Fruit fly (Drosophila melanogaster) whole organism, embryonic: ENCODE results near the gene MTF-1.

Experiments used
- Ada2b ChIP-seq: fragments of 200-800 bp; sonication (Bioruptor generic); IDR thresholded peaks from 2 replicates; pipeline ENCODE4 v1.3.6; 2022; ENCODE audit warnings: missing biosample characterization, missing genetic modification characterization
- Adf1 ChIP-seq: fragments of 200-800 bp; sonication (Bioruptor generic); IDR thresholded peaks from 2 replicates; pipeline ENCODE4 v1.3.6; 2022; ENCODE audit warnings: missing biosample characterization, missing genetic modification characterization
- Asciz ChIP-seq: fragments of 200-800 bp; sonication (Bioruptor generic); optimal IDR thresholded peaks from 2 replicates; lab custom pipeline; 2017; ENCODE audit warnings: missing biosample characterization, mild to moderate bottlenecking, missing genetic modification characterization, missing genetic modification reagents
- Atf-2 ChIP-seq: fragments of 200-800 bp; sonication (Bioruptor generic); optimal IDR thresholded peaks from 2 replicates; lab custom pipeline; 2016; ENCODE audit warnings: missing biosample characterization, missing genetic modification characterization
- C15 ChIP-seq: fragments of 200-800 bp; sonication (Bioruptor generic); IDR thresholded peaks from 3 replicates; pipeline ENCODE4 v1.3.6; 2022; ENCODE audit warnings: missing biosample characterization, missing genetic modification characterization
- CG10267 ChIP-seq: fragments of 200-800 bp; sonication (Bioruptor generic); optimal IDR thresholded peaks from 2 replicates; lab custom pipeline; 2018; ENCODE audit warnings: missing biosample characterization, mild to moderate bottlenecking, missing genetic modification characterization, moderate library complexity
- CG10431 ChIP-seq: fragments of 200-800 bp; sonication (Bioruptor generic); optimal IDR thresholded peaks from 3 replicates; lab custom pipeline; 2018; ENCODE audit warnings: missing biosample characterization, mild to moderate bottlenecking, missing genetic modification characterization
- CG10959 ChIP-seq: fragments of 200-800 bp; sonication (Bioruptor generic); IDR thresholded peaks from 2 replicates; pipeline ENCODE4 v1.3.6; 2022; ENCODE audit warnings: missing biosample characterization, missing genetic modification characterization
- CG11247 ChIP-seq: fragments of 200-800 bp; sonication (Bioruptor generic); IDR thresholded peaks from 2 replicates; pipeline ENCODE4 v1.3.6; 2022; ENCODE audit warnings: missing biosample characterization, missing genetic modification characterization
- CG12155 ChIP-seq: fragments of 200-800 bp; sonication (Bioruptor generic); optimal IDR thresholded peaks from 3 replicates; lab custom pipeline; 2016; ENCODE audit warnings: missing biosample characterization, missing genetic modification characterization
- CG12299 ChIP-seq: fragments of 200-800 bp; sonication (Bioruptor generic); optimal IDR thresholded peaks from 2 replicates; lab custom pipeline; 2018; ENCODE audit warnings: missing biosample characterization, mild to moderate bottlenecking, missing genetic modification characterization
- CG14710 ChIP-seq: fragments of 200-800 bp; sonication (Bioruptor generic); optimal IDR thresholded peaks from 3 replicates; lab custom pipeline; 2019; ENCODE audit warnings: missing biosample characterization, mild to moderate bottlenecking, missing genetic modification characterization, moderate library complexity
- CG15514 ChIP-seq: fragments of 200-800 bp; sonication (Bioruptor generic); optimal IDR thresholded peaks from 3 replicates; lab custom pipeline; 2017; ENCODE audit warnings: missing biosample characterization, missing genetic modification characterization, mild to moderate bottlenecking, moderate library complexity, missing genetic modification reagents
- CG2120 ChIP-seq: fragments of 200-800 bp; sonication (Bioruptor generic); optimal IDR thresholded peaks from 3 replicates; lab custom pipeline; 2016; ENCODE audit warnings: missing biosample characterization, missing genetic modification characterization
- CG2129 ChIP-seq: fragments of 200-800 bp; sonication (Bioruptor generic); IDR thresholded peaks from 2 replicates; pipeline ENCODE4 v1.3.6; 2022; ENCODE audit warnings: missing biosample characterization, missing genetic modification characterization; ENCODE audit not compliant: partially characterized antibody
- CG31365 ChIP-seq: fragments of 200-800 bp; sonication (Bioruptor generic); optimal IDR thresholded peaks from 2 replicates; lab custom pipeline; 2018; ENCODE audit warnings: missing biosample characterization, mild to moderate bottlenecking, missing genetic modification characterization
- CG34422 ChIP-seq: fragments of 200-800 bp; sonication (Bioruptor generic); IDR thresholded peaks from 3 replicates; pipeline ENCODE4 v1.3.6; 2022; ENCODE audit warnings: missing biosample characterization, missing genetic modification characterization
- CG6813 ChIP-seq: fragments of 200-800 bp; sonication (Bioruptor generic); optimal IDR thresholded peaks from 2 replicates; lab custom pipeline; 2017; ENCODE audit warnings: missing biosample characterization, missing genetic modification characterization, mild to moderate bottlenecking, moderate library complexity, missing genetic modification reagents
- CG8359 ChIP-seq: fragments of 200-800 bp; sonication (Bioruptor generic); optimal IDR thresholded peaks from 2 replicates; lab custom pipeline; 2017; ENCODE audit warnings: missing biosample characterization, mild to moderate bottlenecking, missing genetic modification characterization, borderline replicate concordance
- CG9727 ChIP-seq: fragments of 200-800 bp; sonication (Bioruptor generic); optimal IDR thresholded peaks from 3 replicates; lab custom pipeline; 2017; ENCODE audit warnings: missing biosample characterization, mild to moderate bottlenecking, missing genetic modification characterization
- CTCF ChIP-seq: fragments of 200-800 bp; sonication (Bioruptor generic); optimal IDR thresholded peaks from 2 replicates; lab custom pipeline; 2017; ENCODE audit warnings: missing biosample characterization, mild to moderate bottlenecking, missing genetic modification characterization, moderate library complexity
- CrebB ChIP-seq: fragments of 200-800 bp; sonication (Bioruptor generic); optimal IDR thresholded peaks from 3 replicates; lab custom pipeline; 2018; ENCODE audit warnings: missing biosample characterization, mild to moderate bottlenecking, missing genetic modification characterization
- Dref ChIP-seq: fragments of 200-800 bp; sonication (Bioruptor generic); IDR thresholded peaks from 2 replicates; pipeline ENCODE4 v1.3.6; 2022; ENCODE audit warnings: missing biosample characterization, missing genetic modification characterization
- Gug ChIP-seq: fragments of 200-800 bp; sonication (Bioruptor generic); IDR thresholded peaks from 4 replicates; pipeline ENCODE4 v1.3.6; 2022; ENCODE audit warnings: missing biosample characterization, missing genetic modification characterization
- H15 ChIP-seq: fragments of 200-800 bp; sonication (Bioruptor generic); IDR thresholded peaks from 3 replicates; pipeline ENCODE4 v1.3.6; 2022; ENCODE audit warnings: missing biosample characterization, missing genetic modification characterization
- H2.0 ChIP-seq: fragments of 200-800 bp; sonication (Bioruptor generic); IDR thresholded peaks from 2 replicates; pipeline ENCODE4 v1.3.6; 2022; ENCODE audit warnings: missing biosample characterization, missing genetic modification characterization
- Nf-YB ChIP-seq: fragments of 200-800 bp; sonication (Bioruptor generic); optimal IDR thresholded peaks from 3 replicates; lab custom pipeline; 2019; ENCODE audit warnings: missing biosample characterization, mild to moderate bottlenecking, missing genetic modification characterization, moderate library complexity
- Sry-β ChIP-seq: fragments of 200-800 bp; sonication (Bioruptor generic); optimal IDR thresholded peaks from 2 replicates; lab custom pipeline; 2018; ENCODE audit warnings: missing biosample characterization, mild to moderate bottlenecking, missing genetic modification characterization, moderate library complexity
- Stat92E ChIP-seq, 3 experiments: fragments of >200 bp in 2 of 3; fragments of 200-800 bp in 1 of 3; sonication (Bioruptor generic) in 1 of 3; optimal IDR thresholded peaks; 2 replicates each; lab custom pipeline; 2017 to 2019; ENCODE audit warnings: missing biosample characterization in 3 of 3, missing genetic modification characterization in 3 of 3, mild to moderate bottlenecking in 1 of 3, moderate library complexity in 1 of 3
- Trl ChIP-seq, 3 experiments: fragments of >200 bp in 2 of 3; fragments of 200-800 bp in 1 of 3; sonication (Bioruptor generic) in 1 of 3; optimal IDR thresholded peaks; 2 replicates in 1 of 3; 3 replicates in 2 of 3; lab custom pipeline; 2016 to 2017; ENCODE audit warnings: missing biosample characterization in 1 of 3, missing genetic modification characterization in 1 of 3
- ap ChIP-seq: fragments of 200-800 bp; sonication (Bioruptor generic); IDR thresholded peaks from 2 replicates; pipeline ENCODE4 v1.3.6; 2022; ENCODE audit warnings: missing biosample characterization, missing genetic modification characterization
- ash1 ChIP-seq: fragments of 200-800 bp; sonication (Bioruptor generic); optimal IDR thresholded peaks from 2 replicates; lab custom pipeline; 2018; ENCODE audit warnings: missing biosample characterization, mild to moderate bottlenecking, missing genetic modification characterization
- bab2 ChIP-seq: fragments of 200-800 bp; sonication (Bioruptor generic); optimal IDR thresholded peaks from 2 replicates; lab custom pipeline; 2016; ENCODE audit warnings: missing biosample characterization, missing genetic modification characterization
- bsh ChIP-seq, 2 experiments: fragments of 200-800 bp; sonication (Bioruptor generic); optimal IDR thresholded peaks; 2 replicates each; lab custom pipeline; 2017 to 2018; ENCODE audit warnings: mild to moderate bottlenecking in 2 of 2, missing biosample characterization in 2 of 2, missing genetic modification characterization in 2 of 2, moderate library complexity in 1 of 2
- cad ChIP-seq: fragments of >200 bp; optimal IDR thresholded peaks from 2 replicates; lab custom pipeline; 2017; ENCODE audit warnings: missing biosample characterization, missing genetic modification characterization
- chn ChIP-seq: fragments of 200-800 bp; sonication (Bioruptor generic); optimal IDR thresholded peaks from 2 replicates; lab custom pipeline; 2016; ENCODE audit warnings: missing biosample characterization, missing genetic modification characterization
- crp ChIP-seq, 2 experiments: fragments of 200-800 bp; sonication (Bioruptor generic); optimal IDR thresholded peaks; 2 replicates in 1 of 2; 3 replicates in 1 of 2; lab custom pipeline; 2017; ENCODE audit warnings: missing biosample characterization in 2 of 2, missing genetic modification characterization in 2 of 2, mild to moderate bottlenecking in 1 of 2, moderate library complexity in 1 of 2
- da ChIP-seq: fragments of 200-800 bp; sonication (Bioruptor generic); optimal IDR thresholded peaks from 2 replicates; lab custom pipeline; 2016; ENCODE audit warnings: missing biosample characterization, missing genetic modification characterization
- dmrt99B ChIP-seq: fragments of 200-800 bp; sonication (Bioruptor generic); optimal IDR thresholded peaks from 2 replicates; lab custom pipeline; 2018; ENCODE audit warnings: missing biosample characterization, mild to moderate bottlenecking, missing genetic modification characterization, moderate library complexity
- en ChIP-seq: fragments of 200-800 bp; sonication (Bioruptor generic); optimal IDR thresholded peaks from 2 replicates; lab custom pipeline; 2016; ENCODE audit warnings: missing biosample characterization, missing genetic modification characterization
- eyg ChIP-seq: fragments of 200-800 bp; sonication (Bioruptor generic); optimal IDR thresholded peaks from 3 replicates; lab custom pipeline; 2016; ENCODE audit warnings: missing biosample characterization, missing genetic modification characterization
- fu2 ChIP-seq: fragments of 200-800 bp; sonication (Bioruptor generic); optimal IDR thresholded peaks from 2 replicates; lab custom pipeline; 2016; ENCODE audit warnings: missing biosample characterization, missing genetic modification characterization
- inv ChIP-seq: fragments of 200-800 bp; sonication (Bioruptor generic); IDR thresholded peaks from 2 replicates; pipeline ENCODE4 v1.3.6; 2022; ENCODE audit warnings: missing biosample characterization, missing genetic modification characterization; ENCODE audit not compliant: partially characterized antibody
- odd ChIP-seq: fragments of 200-800 bp; sonication (Bioruptor generic); optimal IDR thresholded peaks from 2 replicates; lab custom pipeline; 2017; ENCODE audit warnings: missing biosample characterization, mild to moderate bottlenecking, missing genetic modification characterization
- pan ChIP-seq, 4 experiments: fragments of >200 bp in 3 of 4; fragments of 200-800 bp in 1 of 4; sonication (Bioruptor generic) in 1 of 4; optimal IDR thresholded peaks in 3 of 4; IDR thresholded peaks in 1 of 4; 2 replicates each; pipeline versions ENCODE4 v1.3.6 to Lab custom; 2017 to 2022; ENCODE audit warnings: missing biosample characterization in 2 of 4, missing genetic modification characterization in 2 of 4, mixed read lengths in 1 of 4
- pfk ChIP-seq: fragments of 200-800 bp; sonication (Bioruptor generic); optimal IDR thresholded peaks from 2 replicates; lab custom pipeline; 2018; ENCODE audit warnings: missing biosample characterization, mild to moderate bottlenecking, missing genetic modification characterization, moderate library complexity
- run ChIP-seq: fragments of 200-800 bp; sonication (Bioruptor generic); optimal IDR thresholded peaks from 3 replicates; lab custom pipeline; 2018; ENCODE audit warnings: missing biosample characterization, mild to moderate bottlenecking, missing genetic modification characterization
- shn ChIP-seq: fragments of 200-800 bp; sonication (Bioruptor generic); optimal IDR thresholded peaks from 3 replicates; lab custom pipeline; 2016; ENCODE audit warnings: missing biosample characterization, missing genetic modification characterization
- vvl ChIP-seq: fragments of 200-800 bp; sonication (Bioruptor generic); IDR thresholded peaks from 2 replicates; pipeline ENCODE4 v1.3.6; 2022; ENCODE audit warnings: missing biosample characterization, missing genetic modification characterization

MTF-1 gene

DNA sequence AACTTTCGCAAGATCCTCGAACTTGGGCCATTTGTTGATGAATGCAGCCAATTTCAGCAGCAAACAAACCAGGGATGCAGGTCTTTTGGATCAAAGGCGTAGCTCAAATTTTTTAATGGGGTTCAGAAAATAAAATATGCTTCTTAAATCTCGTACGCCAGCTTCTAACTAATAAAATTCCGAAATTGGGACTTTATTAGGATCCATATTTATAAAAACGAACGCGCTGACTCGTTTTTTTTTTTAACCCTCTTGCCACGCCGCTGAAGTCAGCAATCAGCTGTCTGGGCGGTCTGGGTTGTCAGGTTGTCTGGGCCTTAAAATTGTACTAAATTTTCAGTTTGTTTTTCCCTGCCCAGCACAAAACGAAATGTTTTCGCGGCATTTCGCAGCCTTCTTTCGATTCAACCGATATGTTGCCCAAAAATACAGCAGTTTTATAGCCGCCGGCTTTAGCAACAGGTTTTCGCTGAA is 27.5 kb downstream of the MTF-1 start, which contains the start of gene CG3437 (continued):
- TF ChIP-seq CG31365 (tag; lab: Kevin White, UChicago) (peak; percentile 93), Gug (GFP tag; lab: Robert Waterston, UW) (peak; percentile 99), H2.0 (GFP tag; lab: Robert Waterston, UW) (peak; percentile 99), Ada2b (peak; percentile 99), CG10267 (tag; lab: Kevin White, UChicago) (peak; percentile 94), ap (peak; percentile 99), H15 (GFP tag; lab: Robert Waterston, UW) (peak; percentile 100), bab2 (peak; percentile 99), da (GFP tag; lab: Kevin White, UChicago) (peak; percentile 95), CG10431 (peak; percentile 95), shn (GFP tag; lab: Kevin White, UChicago) (peak; percentile 98), CrebB (tag; lab: Kevin White, UChicago) (peak; percentile 98), Sry-β (peak; percentile 74), fu2 (GFP tag; lab: Kevin White, UChicago) (peak; percentile 98), Adf1 (GFP tag; lab: Robert Waterston, UW) (peak; percentile 90), Stat92E (GFP tag; optimal IDR thresholded peaks at IDR 0.05; lab: Kevin White, UChicago) (peak in 1 of 3 experiments; percentile 91), bsh (GFP tag; optimal IDR thresholded peaks at IDR 0.05; lab: Kevin White, UChicago) (peak; percentile 98 to 99), Nf-YB (GFP tag; lab: Kevin White, UChicago) (peak; percentile 87), cad (GFP tag; lab: Kevin White, UChicago) (no peak), dmrt99B (tag; lab: Kevin White, UChicago) (peak; percentile 98), vvl (GFP tag; lab: Robert Waterston, UW) (peak; percentile 100), C15 (GFP tag; lab: Robert Waterston, UW) (peak; percentile 98), pfk (peak; percentile 79), Asciz (GFP tag; lab: Kevin White, UChicago) (peak; percentile 98), CG34422 (GFP tag; lab: Robert Waterston, UW) (peak; percentile 100), CG2120 (GFP tag; lab: Kevin White, UChicago) (peak; percentile 99), run (tag; lab: Kevin White, UChicago) (peak; percentile 94), CG12155 (GFP tag; lab: Kevin White, UChicago) (peak; percentile 98), chn (GFP tag; lab: Kevin White, UChicago) (peak; percentile 99), odd (GFP tag; lab: Kevin White, UChicago) (peak; percentile 98), pan (optimal IDR thresholded peaks at IDR 0.05; lab: Kevin White, UChicago) (no peak), pan (GFP tag; optimal IDR thresholded peaks at IDR 0.05 in 1 of 2, IDR thresholded peaks at IDR 0.05 in 1 of 2) (peak in 1 of 2 experiments; percentile 99), CG15514 (peak; percentile 95), Trl (optimal IDR thresholded peaks at IDR 0.05; lab: Kevin White, UChicago) (no peak), Trl (GFP tag; optimal IDR thresholded peaks at IDR 0.05; lab: Kevin White, UChicago) (peak; percentile 99), CG14710 (tag; lab: Kevin White, UChicago) (peak; percentile 98), CG12299 (peak; percentile 97), en (peak; percentile 98), eyg (peak; percentile 98), CG11247 (GFP tag; lab: Robert Waterston, UW) (peak; percentile 99), CG8359 (GFP tag; lab: Kevin White, UChicago) (peak; percentile 94), Atf-2 (GFP tag; lab: Kevin White, UChicago) (peak; percentile 98), inv (GFP tag; lab: Robert Waterston, UW) (0 out of 2 replicates have a peak, but pooled peaks have one; percentile 21), CG2129 (GFP tag; lab: Robert Waterston, UW) (0 out of 2 replicates have a peak, but pooled peaks have one; percentile 11), CTCF (GFP tag; lab: Kevin White, UChicago) (peak; percentile 76), Dref (GFP tag; lab: Robert Waterston, UW) (peak; percentile 51), CG6813 (GFP tag; lab: Kevin White, UChicago) (peak; percentile 99), ash1 (peak; percentile 96), CG10959 (peak; percentile 99), crp (GFP tag; optimal IDR thresholded peaks at IDR 0.05; lab: Kevin White, UChicago) (peak; percentile 46 to 92), CG9727 (peak; percentile 98)
